Fruit fly (Drosophila melanogaster) whole organism, embryonic: ENCODE measurements around the gene DPCoAC.
A peak's percentile ranks its signal among the peaks of the same experiment; 100 is the strongest.

ENCODE experiments used
- Adf1 ChIP-seq: fragments of 200-800 bp; sonication (Bioruptor generic); IDR thresholded peaks from 2 replicates; pipeline ENCODE4 v1.3.6; 2022; ENCODE audit warnings: missing biosample characterization, missing genetic modification characterization
- Antp ChIP-seq: fragments of 200-800 bp; sonication (Bioruptor generic); optimal IDR thresholded peaks from 3 replicates; lab custom pipeline; 2016; ENCODE audit warnings: missing biosample characterization, missing genetic modification characterization
- Awh ChIP-seq: fragments of 200-800 bp; sonication (Bioruptor generic); IDR thresholded peaks from 2 replicates; pipeline ENCODE4, ENCODE4 v1.3.6; 2022; ENCODE audit warnings: missing biosample characterization, missing genetic modification characterization
- Bteb2 ChIP-seq: fragments of 200-800 bp; sonication (Bioruptor generic); optimal IDR thresholded peaks from 2 replicates; lab custom pipeline; 2016; ENCODE audit warnings: missing biosample characterization, missing genetic modification characterization
- CG10147 ChIP-seq: fragments of 200-800 bp; sonication (Bioruptor generic); optimal IDR thresholded peaks from 2 replicates; lab custom pipeline; 2019; ENCODE audit warnings: missing biosample characterization, mild to moderate bottlenecking, missing genetic modification characterization, moderate library complexity
- CG10462 ChIP-seq: fragments of 200-800 bp; sonication (Bioruptor generic); optimal IDR thresholded peaks from 2 replicates; lab custom pipeline; 2016; ENCODE audit warnings: missing biosample characterization, missing genetic modification characterization
- CG10565 ChIP-seq: fragments of 200-800 bp; sonication (Bioruptor generic); optimal IDR thresholded peaks from 3 replicates; lab custom pipeline; 2016; ENCODE audit warnings: missing biosample characterization, mild to moderate bottlenecking, missing genetic modification characterization
- CG11247 ChIP-seq: fragments of 200-800 bp; sonication (Bioruptor generic); IDR thresholded peaks from 2 replicates; pipeline ENCODE4 v1.3.6; 2022; ENCODE audit warnings: missing biosample characterization, missing genetic modification characterization
- CG11398 ChIP-seq: fragments of 200-800 bp; sonication (Bioruptor generic); optimal IDR thresholded peaks from 2 replicates; lab custom pipeline; 2016; ENCODE audit warnings: missing biosample characterization, missing genetic modification characterization
- CG12391 ChIP-seq: fragments of 200-800 bp; sonication (Bioruptor generic); optimal IDR thresholded peaks from 3 replicates; lab custom pipeline; 2018; ENCODE audit warnings: missing biosample characterization, mild to moderate bottlenecking, missing genetic modification characterization, moderate library complexity
- CG13123 ChIP-seq: fragments of 200-800 bp; sonication (Bioruptor generic); optimal IDR thresholded peaks from 2 replicates; lab custom pipeline; 2016; ENCODE audit warnings: missing biosample characterization, missing genetic modification characterization
- CG17385 ChIP-seq: fragments of 200-800 bp; sonication (Bioruptor generic); optimal IDR thresholded peaks from 3 replicates; lab custom pipeline; 2018; ENCODE audit warnings: missing biosample characterization, mild to moderate bottlenecking, missing genetic modification characterization
- CG1792 ChIP-seq: fragments of 200-800 bp; sonication (Bioruptor generic); optimal IDR thresholded peaks from 2 replicates; lab custom pipeline; 2016; ENCODE audit warnings: missing biosample characterization, missing genetic modification characterization
- CG2678 ChIP-seq: fragments of 200-800 bp; sonication (Bioruptor generic); optimal IDR thresholded peaks from 3 replicates; lab custom pipeline; 2019; ENCODE audit warnings: missing biosample characterization, mild to moderate bottlenecking, missing genetic modification characterization, moderate library complexity
- CG2712 ChIP-seq: fragments of 200-800 bp; optimal IDR thresholded peaks from 3 replicates; lab custom pipeline; 2019; ENCODE audit warnings: missing biosample characterization, mild to moderate bottlenecking, missing genetic modification characterization, moderate library complexity
- CG30403 ChIP-seq: fragments of 200-800 bp; sonication (Bioruptor generic); optimal IDR thresholded peaks from 3 replicates; lab custom pipeline; 2016; ENCODE audit warnings: missing biosample characterization, missing genetic modification characterization
- CG31365 ChIP-seq: fragments of 200-800 bp; sonication (Bioruptor generic); optimal IDR thresholded peaks from 2 replicates; lab custom pipeline; 2018; ENCODE audit warnings: missing biosample characterization, mild to moderate bottlenecking, missing genetic modification characterization
- CG43689 ChIP-seq: fragments of 200-800 bp; sonication (Bioruptor generic); IDR thresholded peaks from 2 replicates; pipeline ENCODE4 v1.3.6; 2022; ENCODE audit warnings: missing biosample characterization, missing genetic modification characterization
- CG6689 ChIP-seq: fragments of 200-800 bp; sonication (Bioruptor generic); IDR thresholded peaks from 2 replicates; pipeline ENCODE4 v1.3.6; 2022; ENCODE audit warnings: missing biosample characterization, missing genetic modification characterization
- CG6791 ChIP-seq: fragments of 200-800 bp; sonication (Bioruptor generic); IDR thresholded peaks from 3 replicates; pipeline ENCODE4 v1.3.6; 2022; ENCODE audit warnings: missing biosample characterization, missing genetic modification characterization; ENCODE audit not compliant: partially characterized antibody
- CG7786 ChIP-seq: fragments of 200-800 bp; sonication (Bioruptor generic); optimal IDR thresholded peaks from 2 replicates; lab custom pipeline; 2016; ENCODE audit warnings: missing biosample characterization, missing genetic modification characterization
- CG7928 ChIP-seq: fragments of 200-800 bp; sonication (Bioruptor generic); optimal IDR thresholded peaks from 2 replicates; lab custom pipeline; 2017; ENCODE audit warnings: missing biosample characterization, mild to moderate bottlenecking, missing genetic modification characterization
- CG9932 ChIP-seq: fragments of 200-800 bp; sonication (Bioruptor generic); IDR thresholded peaks from 2 replicates; pipeline ENCODE4 v1.3.6; 2022; ENCODE audit warnings: missing biosample characterization, missing genetic modification characterization
- Dip2 ChIP-seq: fragments of 200-800 bp; sonication (Bioruptor generic); IDR thresholded peaks from 2 replicates; pipeline ENCODE4 v1.3.6; 2022; ENCODE audit warnings: missing biosample characterization, missing genetic modification characterization
- Fer1 ChIP-seq: fragments of 200-800 bp; sonication (Bioruptor generic); optimal IDR thresholded peaks from 2 replicates; lab custom pipeline; 2017; ENCODE audit warnings: missing biosample characterization, mild to moderate bottlenecking, missing genetic modification characterization
- Meics ChIP-seq: fragments of 200-800 bp; sonication (Bioruptor generic); optimal IDR thresholded peaks from 2 replicates; lab custom pipeline; 2017; ENCODE audit warnings: missing biosample characterization, mild to moderate bottlenecking, missing genetic modification characterization
- Mrtf ChIP-seq: fragments of 200-800 bp; sonication (Bioruptor generic); IDR thresholded peaks from 3 replicates; pipeline ENCODE4 v1.3.6; 2022; ENCODE audit warnings: missing biosample characterization, missing genetic modification characterization
- NC2β ChIP-seq: fragments of 200-800 bp; sonication (Bioruptor generic); optimal IDR thresholded peaks from 2 replicates; lab custom pipeline; 2016; ENCODE audit warnings: missing biosample characterization, missing genetic modification characterization
- NFAT ChIP-seq: fragments of 200-800 bp; sonication (Bioruptor generic); IDR thresholded peaks from 2 replicates; pipeline ENCODE4 v1.3.6; 2022; ENCODE audit warnings: missing biosample characterization, missing genetic modification characterization
- Ssrp ChIP-seq: fragments of 200-800 bp; sonication (Bioruptor generic); optimal IDR thresholded peaks from 2 replicates; lab custom pipeline; 2018; ENCODE audit warnings: missing biosample characterization, mild to moderate bottlenecking, missing genetic modification characterization, moderate library complexity
- ara ChIP-seq: fragments of 200-800 bp; sonication (Bioruptor generic); IDR thresholded peaks from 2 replicates; pipeline ENCODE4 v1.3.6; 2022; ENCODE audit warnings: missing biosample characterization, missing genetic modification characterization
- ase ChIP-seq: fragments of 200-800 bp; sonication (Bioruptor generic); IDR thresholded peaks from 3 replicates; pipeline ENCODE4 v1.3.6; 2022; ENCODE audit warnings: missing biosample characterization, missing genetic modification characterization
- az2 ChIP-seq: fragments of 200-800 bp; sonication (Bioruptor generic); optimal IDR thresholded peaks from 3 replicates; lab custom pipeline; 2016; ENCODE audit warnings: missing biosample characterization, missing genetic modification characterization
- cas ChIP-seq: fragments of 200-800 bp; sonication (Bioruptor generic); IDR thresholded peaks from 2 replicates; pipeline ENCODE4 v1.3.6; 2022; ENCODE audit warnings: missing biosample characterization, missing genetic modification characterization
- cato ChIP-seq: fragments of 200-800 bp; sonication (Bioruptor generic); optimal IDR thresholded peaks from 2 replicates; lab custom pipeline; 2016; ENCODE audit warnings: missing biosample characterization, missing genetic modification characterization, borderline replicate concordance
- en ChIP-seq: fragments of 200-800 bp; sonication (Bioruptor generic); optimal IDR thresholded peaks from 2 replicates; lab custom pipeline; 2016; ENCODE audit warnings: missing biosample characterization, missing genetic modification characterization
- inv ChIP-seq: fragments of 200-800 bp; sonication (Bioruptor generic); IDR thresholded peaks from 2 replicates; pipeline ENCODE4 v1.3.6; 2022; ENCODE audit warnings: missing biosample characterization, missing genetic modification characterization; ENCODE audit not compliant: partially characterized antibody
- lilli ChIP-seq: fragments of 200-800 bp; sonication (Bioruptor generic); optimal IDR thresholded peaks from 3 replicates; lab custom pipeline; 2016; ENCODE audit warnings: missing biosample characterization, missing genetic modification characterization
- luna ChIP-seq: fragments of 200-800 bp; sonication (Bioruptor generic); optimal IDR thresholded peaks from 2 replicates; lab custom pipeline; 2016; ENCODE audit warnings: missing biosample characterization, missing genetic modification characterization
- nerfin-1 ChIP-seq: fragments of 200-800 bp; sonication (Bioruptor generic); optimal IDR thresholded peaks from 3 replicates; lab custom pipeline; 2019; ENCODE audit warnings: missing biosample characterization, mild to moderate bottlenecking, missing genetic modification characterization, moderate library complexity
- nmo ChIP-seq: fragments of 200-800 bp; sonication (Bioruptor generic); optimal IDR thresholded peaks from 2 replicates; lab custom pipeline; 2018; ENCODE audit warnings: missing biosample characterization, mild to moderate bottlenecking, missing genetic modification characterization, moderate library complexity
- org-1 ChIP-seq: fragments of 200-800 bp; sonication (Bioruptor generic); optimal IDR thresholded peaks from 2 replicates; lab custom pipeline; 2017; ENCODE audit warnings: missing biosample characterization, missing genetic modification characterization
- repo ChIP-seq: fragments of 200-800 bp; sonication (Bioruptor generic); optimal IDR thresholded peaks from 2 replicates; lab custom pipeline; 2016; ENCODE audit warnings: missing biosample characterization, missing genetic modification characterization
- rib ChIP-seq: fragments of 200-800 bp; sonication (Bioruptor generic); IDR thresholded peaks from 2 replicates; pipeline ENCODE4 v1.3.6; 2022; ENCODE audit warnings: missing biosample characterization, missing genetic modification characterization
- sens ChIP-seq: fragments of 200-800 bp; sonication (Bioruptor generic); peaks from one replicate; lab custom pipeline; 2016; ENCODE audit warnings: missing biosample characterization, missing genetic modification characterization
- sob ChIP-seq: fragments of 200-800 bp; sonication (Bioruptor generic); IDR thresholded peaks from 2 replicates; pipeline ENCODE4 v1.3.6; 2022; ENCODE audit warnings: missing biosample characterization, missing genetic modification characterization
- sug ChIP-seq: fragments of 200-800 bp; optimal IDR thresholded peaks from 2 replicates; lab custom pipeline; 2019; ENCODE audit warnings: missing biosample characterization, mild to moderate bottlenecking, missing genetic modification characterization, moderate library complexity
- tin ChIP-seq: fragments of 200-800 bp; sonication (Bioruptor generic); optimal IDR thresholded peaks from 3 replicates; lab custom pipeline; 2016; ENCODE audit warnings: missing biosample characterization, missing genetic modification characterization
- vnd ChIP-seq: fragments of 200-800 bp; sonication (Bioruptor generic); IDR thresholded peaks from 3 replicates; pipeline ENCODE4 v1.3.6; 2022; ENCODE audit warnings: missing biosample characterization, missing genetic modification characterization; ENCODE audit not compliant: partially characterized antibody
- wdn ChIP-seq: fragments of 200-800 bp; sonication (Bioruptor generic); IDR thresholded peaks from 2 replicates; pipeline ENCODE4 v1.3.6; 2022; ENCODE audit warnings: missing biosample characterization, missing genetic modification characterization

DPCoAC gene

dm6 chr3R:20556281-20557113 is 970 bp downstream of the DPCoAC start (continued):
- TF ChIP-seq Meics (GFP tag; lab: Kevin White, UChicago) (peak; percentile 75), Mrtf (peak; percentile 73; the same call in 2 of the 3 replicates), NFAT (GFP tag; lab: Robert Waterston, UW) (peak; percentile 73), sug (tag; lab: Kevin White, UChicago) (peak; percentile 35), Antp (peak; percentile 7), lilli (GFP tag; lab: Kevin White, UChicago) (peak; percentile 68), en (GFP tag; lab: Kevin White, UChicago) (no peak), cato (GFP tag; lab: Kevin White, UChicago) (peak; percentile 34), CG13123 (no peak), CG10147 (GFP tag; lab: Kevin White, UChicago) (no peak), CG7928 (peak; percentile 4), CG11247 (GFP tag; lab: Robert Waterston, UW) (peak; percentile 79), nmo (peak; percentile 64), tin (GFP tag; lab: Kevin White, UChicago) (peak; percentile 52), ase (GFP tag; lab: Robert Waterston, UW) (peak; percentile 72; the same call in 2 of the 3 replicates), CG31365 (no peak), CG6689 (GFP tag; lab: Robert Waterston, UW) (peak; percentile 76), org-1 (GFP tag; lab: Kevin White, UChicago) (peak; percentile 43), az2 (GFP tag; lab: Kevin White, UChicago) (peak; percentile 38), CG7786 (GFP tag; lab: Kevin White, UChicago) (no peak), Dip2 (GFP tag; lab: Robert Waterston, UW) (no peak; the same call in 1 of the 2 replicates), wdn (GFP tag; lab: Robert Waterston, UW) (peak; percentile 61), inv (no peak), luna (GFP tag; lab: Kevin White, UChicago) (no peak), rib (peak; percentile 73), ara (GFP tag; lab: Robert Waterston, UW) (peak; percentile 70), CG17385 (GFP tag; lab: Kevin White, UChicago) (peak; percentile 10), cas (GFP tag; lab: Robert Waterston, UW) (peak; percentile 77), CG1792 (GFP tag; lab: Kevin White, UChicago) (peak; percentile 4), CG2678 (tag; lab: Kevin White, UChicago) (peak; percentile 74), CG43689 (GFP tag; lab: Robert Waterston, UW) (peak; percentile 39; the same call in 1 of the 2 replicates), CG2712 (peak; percentile 71), sob (GFP tag; lab: Robert Waterston, UW) (peak; percentile 84), CG30403 (GFP tag; lab: Kevin White, UChicago) (peak; percentile 66), vnd (GFP tag; lab: Robert Waterston, UW) (no peak), CG11398 (no peak), NC2β (GFP tag; lab: Kevin White, UChicago) (peak; percentile 1), CG10462 (GFP tag; lab: Kevin White, UChicago) (peak; percentile 21), sens (GFP tag; lab: Kevin White, UChicago) (peak; percentile 87), CG9932 (GFP tag; lab: Robert Waterston, UW) (peak; percentile 90), repo (GFP tag; lab: Kevin White, UChicago) (no peak), CG12391 (tag; lab: Kevin White, UChicago) (peak; percentile 54), Fer1 (peak; percentile 66), Bteb2 (GFP tag; lab: Kevin White, UChicago) (peak; percentile 5), nerfin-1 (no peak), Awh (GFP tag; lab: Robert Waterston, UW) (peak; percentile 70), CG10565 (GFP tag; lab: Kevin White, UChicago) (no peak), Adf1 (no peak; the same call in 1 of the 2 replicates), Ssrp (peak; percentile 55), CG6791 (GFP tag; lab: Robert Waterston, UW) (no peak)
